Fruit fly (Drosophila melanogaster) whole organism, embryonic: ENCODE measurements around the gene CG32073.

Experiments used
- ATbp ChIP-seq: fragments of 200-800 bp; sonication (Bioruptor generic); optimal IDR thresholded peaks from 2 replicates; lab custom pipeline; 2017; ENCODE audit warnings: missing biosample characterization, mild to moderate bottlenecking, missing genetic modification characterization, missing genetic modification reagents
- Atf6 ChIP-seq: fragments of 200-800 bp; sonication (Bioruptor generic); IDR thresholded peaks from 2 replicates; pipeline ENCODE4 v1.3.6; 2022; ENCODE audit warnings: missing biosample characterization, missing genetic modification characterization
- Bdp1 ChIP-seq: fragments of 200-800 bp; sonication (Bioruptor generic); optimal IDR thresholded peaks from 3 replicates; lab custom pipeline; 2016; ENCODE audit warnings: missing biosample characterization, missing genetic modification characterization
- CG10543 ChIP-seq: fragments of 200-800 bp; sonication (Bioruptor generic); optimal IDR thresholded peaks from 3 replicates; lab custom pipeline; 2017; ENCODE audit warnings: missing biosample characterization, mild to moderate bottlenecking, missing genetic modification characterization, moderate library complexity
- CG11504 ChIP-seq: fragments of 200-800 bp; sonication (Bioruptor generic); optimal IDR thresholded peaks from 3 replicates; lab custom pipeline; 2019; ENCODE audit warnings: missing biosample characterization, mild to moderate bottlenecking, missing genetic modification characterization, moderate library complexity
- CG12299 ChIP-seq: fragments of 200-800 bp; sonication (Bioruptor generic); optimal IDR thresholded peaks from 2 replicates; lab custom pipeline; 2018; ENCODE audit warnings: missing biosample characterization, mild to moderate bottlenecking, missing genetic modification characterization
- CG14860 ChIP-seq: fragments of 200-800 bp; sonication (Bioruptor generic); IDR thresholded peaks from 3 replicates; pipeline ENCODE4 v1.3.6; 2022; ENCODE audit warnings: missing biosample characterization, missing genetic modification characterization; ENCODE audit not compliant: partially characterized antibody
- CG15514 ChIP-seq: fragments of 200-800 bp; sonication (Bioruptor generic); optimal IDR thresholded peaks from 3 replicates; lab custom pipeline; 2017; ENCODE audit warnings: missing biosample characterization, missing genetic modification characterization, mild to moderate bottlenecking, moderate library complexity, missing genetic modification reagents
- CG18011 ChIP-seq: fragments of 200-800 bp; sonication (Bioruptor generic); optimal IDR thresholded peaks from 2 replicates; lab custom pipeline; 2017; ENCODE audit warnings: missing biosample characterization, missing genetic modification characterization, mild to moderate bottlenecking, moderate library complexity, missing genotype
- CG2129 ChIP-seq: fragments of 200-800 bp; sonication (Bioruptor generic); IDR thresholded peaks from 2 replicates; pipeline ENCODE4 v1.3.6; 2022; ENCODE audit warnings: missing biosample characterization, missing genetic modification characterization; ENCODE audit not compliant: partially characterized antibody
- CG32772 ChIP-seq: fragments of 200-800 bp; sonication (Bioruptor generic); IDR thresholded peaks from 2 replicates; pipeline ENCODE4 v1.3.6; 2022; ENCODE audit warnings: missing biosample characterization, missing genetic modification characterization
- CG3281 ChIP-seq: fragments of 200-800 bp; sonication (Bioruptor generic); optimal IDR thresholded peaks from 3 replicates; lab custom pipeline; 2017; ENCODE audit warnings: missing biosample characterization, mild to moderate bottlenecking, missing genetic modification characterization
- CG33557 ChIP-seq: fragments of 200-800 bp; sonication (Bioruptor generic); optimal IDR thresholded peaks from 2 replicates; lab custom pipeline; 2019; ENCODE audit warnings: missing biosample characterization, mild to moderate bottlenecking, missing genetic modification characterization, moderate library complexity
- CG4854 ChIP-seq: fragments of 200-800 bp; sonication (Bioruptor generic); optimal IDR thresholded peaks from 2 replicates; lab custom pipeline; 2016; ENCODE audit warnings: missing biosample characterization, missing genetic modification characterization, inconsistent platforms
- CG6254 ChIP-seq: fragments of 200-800 bp; sonication (Bioruptor generic); optimal IDR thresholded peaks from 3 replicates; lab custom pipeline; 2017; ENCODE audit warnings: mild to moderate bottlenecking, missing biosample characterization, missing genetic modification reagents, missing genetic modification characterization
- CG6683 ChIP-seq: fragments of 200-800 bp; sonication (Bioruptor generic); optimal IDR thresholded peaks from 2 replicates; lab custom pipeline; 2017; ENCODE audit warnings: missing biosample characterization, mild to moderate bottlenecking, missing genetic modification characterization, missing genetic modification reagents
- CG7357 ChIP-seq: fragments of 200-800 bp; sonication (Bioruptor generic); IDR thresholded peaks from 3 replicates; pipeline ENCODE4 v1.3.6; 2022; ENCODE audit warnings: missing biosample characterization, missing genetic modification characterization
- Dbx ChIP-seq: fragments of 200-800 bp; sonication (Bioruptor generic); IDR thresholded peaks from 3 replicates; pipeline ENCODE4 v1.3.6; 2022; ENCODE audit warnings: missing biosample characterization, missing genetic modification characterization
- Dp ChIP-seq: fragments of 200-800 bp; sonication (Bioruptor generic); optimal IDR thresholded peaks from 2 replicates; lab custom pipeline; 2018; ENCODE audit warnings: missing biosample characterization, mild to moderate bottlenecking, missing genetic modification characterization, moderate library complexity
- Dref ChIP-seq: fragments of 200-800 bp; sonication (Bioruptor generic); IDR thresholded peaks from 2 replicates; pipeline ENCODE4 v1.3.6; 2022; ENCODE audit warnings: missing biosample characterization, missing genetic modification characterization
- ERR ChIP-seq: fragments of 200-800 bp; sonication (Bioruptor generic); optimal IDR thresholded peaks from 2 replicates; lab custom pipeline; 2016; ENCODE audit warnings: missing biosample characterization, missing genetic modification characterization
- Gsc ChIP-seq: fragments of 200-800 bp; sonication (Bioruptor generic); IDR thresholded peaks from 2 replicates; pipeline ENCODE4 v1.3.6; 2022; ENCODE audit warnings: missing biosample characterization, missing genetic modification characterization
- HmgZ ChIP-seq: fragments of 200-800 bp; sonication (Bioruptor generic); optimal IDR thresholded peaks from 2 replicates; lab custom pipeline; 2018; ENCODE audit warnings: missing biosample characterization, mild to moderate bottlenecking, missing genetic modification characterization
- Hr39 ChIP-seq: fragments of >200 bp; optimal IDR thresholded peaks from 2 replicates; lab custom pipeline; 2017
- MBD-R2 ChIP-seq: fragments of 200-800 bp; sonication (Bioruptor generic); IDR thresholded peaks from 2 replicates; pipeline ENCODE4 v1.3.6; 2022; ENCODE audit warnings: missing biosample characterization, missing genetic modification characterization
- MESR4 ChIP-seq: fragments of 200-800 bp; sonication (Bioruptor generic); optimal IDR thresholded peaks from 2 replicates; lab custom pipeline; 2018; ENCODE audit warnings: missing biosample characterization, mild to moderate bottlenecking, missing genetic modification characterization, moderate library complexity
- NK7.1 ChIP-seq: fragments of 200-800 bp; sonication (Bioruptor generic); optimal IDR thresholded peaks from 3 replicates; lab custom pipeline; 2016; ENCODE audit warnings: missing biosample characterization, missing genetic modification characterization
- PHDP ChIP-seq: fragments of 200-800 bp; sonication (Bioruptor generic); optimal IDR thresholded peaks from 3 replicates; lab custom pipeline; 2018; ENCODE audit warnings: missing biosample characterization, mild to moderate bottlenecking, missing genetic modification characterization, moderate library complexity
- Pdp1 ChIP-seq, 2 experiments: fragments of 200-800 bp; sonication (Bioruptor generic); optimal IDR thresholded peaks; 3 replicates each; lab custom pipeline; 2016; ENCODE audit warnings: missing biosample characterization in 2 of 2, missing genetic modification characterization in 2 of 2, mild to moderate bottlenecking in 1 of 2, moderate library complexity in 1 of 2
- Spps ChIP-seq: fragments of 200-800 bp; sonication (Bioruptor generic); optimal IDR thresholded peaks from 2 replicates; lab custom pipeline; 2018; ENCODE audit warnings: missing biosample characterization, mild to moderate bottlenecking, missing genetic modification characterization
- Sry-β ChIP-seq: fragments of 200-800 bp; sonication (Bioruptor generic); optimal IDR thresholded peaks from 2 replicates; lab custom pipeline; 2018; ENCODE audit warnings: missing biosample characterization, mild to moderate bottlenecking, missing genetic modification characterization, moderate library complexity
- Tbp ChIP-seq: fragments of >200 bp; optimal IDR thresholded peaks from 2 replicates; lab custom pipeline; 2018; ENCODE audit warnings: missing biosample characterization, missing genetic modification characterization
- Xbp1 ChIP-seq: fragments of 200-800 bp; sonication (Bioruptor generic); optimal IDR thresholded peaks from 3 replicates; lab custom pipeline; 2016; ENCODE audit warnings: missing biosample characterization, mild to moderate bottlenecking, missing genetic modification characterization
- cato ChIP-seq: fragments of 200-800 bp; sonication (Bioruptor generic); optimal IDR thresholded peaks from 2 replicates; lab custom pipeline; 2016; ENCODE audit warnings: missing biosample characterization, missing genetic modification characterization, borderline replicate concordance
- cg ChIP-seq: fragments of 200-800 bp; sonication (Bioruptor generic); optimal IDR thresholded peaks from 3 replicates; lab custom pipeline; 2019; ENCODE audit warnings: missing biosample characterization, mild to moderate bottlenecking, missing genetic modification characterization, moderate library complexity
- crp ChIP-seq, 2 experiments: fragments of 200-800 bp; sonication (Bioruptor generic); optimal IDR thresholded peaks; 2 replicates in 1 of 2; 3 replicates in 1 of 2; lab custom pipeline; 2017; ENCODE audit warnings: missing biosample characterization in 2 of 2, missing genetic modification characterization in 2 of 2, mild to moderate bottlenecking in 1 of 2, moderate library complexity in 1 of 2
- dm ChIP-seq: fragments of 200-800 bp; sonication (Bioruptor generic); optimal IDR thresholded peaks from 3 replicates; lab custom pipeline; 2016; ENCODE audit warnings: missing biosample characterization, missing genetic modification characterization
- dysf ChIP-seq: fragments of 200-800 bp; sonication (Bioruptor generic); IDR thresholded peaks from 3 replicates; pipeline ENCODE4 v1.3.6; 2022; ENCODE audit warnings: missing biosample characterization, missing genetic modification characterization
- fd102C ChIP-seq: fragments of 200-800 bp; sonication (Bioruptor generic); optimal IDR thresholded peaks from 2 replicates; lab custom pipeline; 2018; ENCODE audit warnings: missing biosample characterization, mild to moderate bottlenecking, missing genetic modification characterization, moderate library complexity
- fd64A ChIP-seq: fragments of 200-800 bp; sonication (Bioruptor generic); optimal IDR thresholded peaks from 3 replicates; lab custom pipeline; 2018; ENCODE audit warnings: missing biosample characterization, mild to moderate bottlenecking, missing genetic modification characterization
- mld ChIP-seq: fragments of 200-800 bp; sonication (Bioruptor generic); IDR thresholded peaks from 3 replicates; pipeline ENCODE4 v1.3.6; 2022; ENCODE audit warnings: missing biosample characterization, missing genetic modification characterization; ENCODE audit not compliant: partially characterized antibody
- nerfin-2 ChIP-seq: fragments of 200-800 bp; sonication (Bioruptor generic); IDR thresholded peaks from 2 replicates; pipeline ENCODE4 v1.3.6; 2022; ENCODE audit warnings: missing biosample characterization, missing genetic modification characterization; ENCODE audit not compliant: partially characterized antibody
- phol ChIP-seq: fragments of 200-800 bp; sonication (Bioruptor generic); optimal IDR thresholded peaks from 3 replicates; lab custom pipeline; 2018; ENCODE audit warnings: missing biosample characterization, mild to moderate bottlenecking, missing genetic modification characterization, moderate library complexity
- run ChIP-seq: fragments of 200-800 bp; sonication (Bioruptor generic); optimal IDR thresholded peaks from 3 replicates; lab custom pipeline; 2018; ENCODE audit warnings: missing biosample characterization, mild to moderate bottlenecking, missing genetic modification characterization
- ssp ChIP-seq: fragments of 200-800 bp; sonication (Bioruptor generic); IDR thresholded peaks from 2 replicates; pipeline ENCODE4 v1.3.6; 2022; ENCODE audit warnings: missing biosample characterization, missing genetic modification characterization
- stwl ChIP-seq: fragments of 200-800 bp; sonication (Bioruptor generic); optimal IDR thresholded peaks from 3 replicates; lab custom pipeline; 2018; ENCODE audit warnings: missing biosample characterization, mild to moderate bottlenecking, missing genetic modification characterization, moderate library complexity
- tup ChIP-seq: fragments of 200-800 bp; sonication (Bioruptor generic); optimal IDR thresholded peaks from 2 replicates; lab custom pipeline; 2016; ENCODE audit warnings: missing biosample characterization, mild to moderate bottlenecking, missing genetic modification characterization, moderate library complexity
- wek ChIP-seq: fragments of 200-800 bp; sonication (Bioruptor generic); optimal IDR thresholded peaks from 3 replicates; lab custom pipeline; 2018; ENCODE audit warnings: missing biosample characterization, mild to moderate bottlenecking, missing genetic modification characterization, moderate library complexity

Gene CG32073

dm6 chr3L:11064689-11065088 is 42.7 kb downstream of the CG32073 start, which contains the start of the genes CG32075, CG45101 and SuUR (continued):
- TF ChIP-seq CG3281: peak; percentile 72
- peak; percentile 93 for TF ChIP-seq Xbp1 (GFP tag; lab: Kevin White, UChicago)
- TF ChIP-seq, all 482 proteins: peak for 396

- no peak for TF ChIP-seq Atf6 (GFP tag; lab: Robert Waterston, UW)
- TF ChIP-seq CG15514: peak; percentile 36
- TF ChIP-seq Tbp (GFP tag; lab: Kevin White, UChicago): no peak
- TF ChIP-seq Bdp1: no peak
- no peak for TF ChIP-seq cg (GFP tag; lab: Kevin White, UChicago)
- no peak for TF ChIP-seq ssp (GFP tag; lab: Robert Waterston, UW)
- peak; percentile 73 for TF ChIP-seq MBD-R2 (GFP tag; lab: Robert Waterston, UW)
- no peak for TF ChIP-seq CG33557 (GFP tag; lab: Kevin White, UChicago)
- TF ChIP-seq dysf: no peak
- no peak for TF ChIP-seq CG11504
- peak; percentile 0 for TF ChIP-seq HmgZ (tag; lab: Kevin White, UChicago)
- TF ChIP-seq Pdp1 (GFP tag; optimal IDR thresholded peaks at IDR 0.05; lab: Kevin White, UChicago): peak in 1 of 2 experiments; percentile 75
- TF ChIP-seq CG4854 (GFP tag; lab: Kevin White, UChicago): no peak
- TF ChIP-seq Dp (GFP tag; lab: Kevin White, UChicago): peak; percentile 84
- TF ChIP-seq mld (GFP tag; lab: Robert Waterston, UW): no peak
- no peak for TF ChIP-seq Dref
- TF ChIP-seq fd64A (GFP tag; lab: Kevin White, UChicago): no peak
- no peak for TF ChIP-seq fd102C
- no peak for TF ChIP-seq CG6254 (GFP tag; lab: Kevin White, UChicago)
- TF ChIP-seq dm (GFP tag; lab: Kevin White, UChicago): no peak
- TF ChIP-seq run (tag; lab: Kevin White, UChicago): no peak
- TF ChIP-seq nerfin-2 (GFP tag; lab: Robert Waterston, UW): no peak
- no peak for TF ChIP-seq CG18011 (GFP tag; lab: Kevin White, UChicago)
- TF ChIP-seq CG10543 (GFP tag; lab: Kevin White, UChicago): no peak
- TF ChIP-seq cato: no peak
- no peak for TF ChIP-seq CG6683 (GFP tag; lab: Kevin White, UChicago)
- no peak for TF ChIP-seq CG2129
- no peak for TF ChIP-seq NK7.1 (GFP tag; lab: Kevin White, UChicago)
- TF ChIP-seq PHDP (tag; lab: Kevin White, UChicago): no peak
- peak; percentile 7 for TF ChIP-seq stwl (tag; lab: Kevin White, UChicago)
- peak; percentile 54 for TF ChIP-seq MESR4 (GFP tag; lab: Kevin White, UChicago)
- TF ChIP-seq CG14860: no peak
- peak in 1 of 2 experiments; percentile 86 for TF ChIP-seq crp (GFP tag; optimal IDR thresholded peaks at IDR 0.05; lab: Kevin White, UChicago)
- no peak for TF ChIP-seq CG32772 (GFP tag; lab: Robert Waterston, UW)
- TF ChIP-seq CG7357: no peak
- no peak for TF ChIP-seq wek (GFP tag; lab: Kevin White, UChicago)
- no peak for TF ChIP-seq Spps (tag; lab: Kevin White, UChicago)
- TF ChIP-seq Dbx (GFP tag; lab: Robert Waterston, UW): no peak
- peak; percentile 16 for TF ChIP-seq Xbp1 (GFP tag; lab: Kevin White, UChicago)
- no peak for TF ChIP-seq ATbp (GFP tag; lab: Kevin White, UChicago)
- TF ChIP-seq Sry-β: peak; percentile 81
- TF ChIP-seq ERR (GFP tag; lab: Kevin White, UChicago): no peak
- TF ChIP-seq CG12299 (tag; lab: Kevin White, UChicago): no peak
- no peak for TF ChIP-seq tup (GFP tag; lab: Kevin White, UChicago)
- TF ChIP-seq Hr39 (lab: Kevin White, UChicago): no peak
- no peak for TF ChIP-seq phol
- TF ChIP-seq Gsc (GFP tag; lab: Robert Waterston, UW): no peak
Observed at dm6 chr3L:11062441-11062840, 44.9 kb downstream of the CG32073 start, which contains the start of gene CG32069. CG32069 (minus strand) TSS chr3L:11062614.
